Fruit fly (Drosophila melanogaster) whole organism, embryonic: ENCODE data around the gene SrpRalpha.

ENCODE experiments used
- Awh ChIP-seq: fragments of 200-800 bp; sonication (Bioruptor generic); IDR thresholded peaks from 2 replicates; pipeline ENCODE4, ENCODE4 v1.3.6; 2022; ENCODE audit warnings: missing biosample characterization, missing genetic modification characterization
- CG10979 ChIP-seq: fragments of 200-800 bp; sonication (Bioruptor generic); optimal IDR thresholded peaks from 2 replicates; lab custom pipeline; 2018; ENCODE audit warnings: missing biosample characterization, mild to moderate bottlenecking, missing genetic modification characterization, moderate library complexity
- CG12299 ChIP-seq: fragments of 200-800 bp; sonication (Bioruptor generic); optimal IDR thresholded peaks from 2 replicates; lab custom pipeline; 2018; ENCODE audit warnings: missing biosample characterization, mild to moderate bottlenecking, missing genetic modification characterization
- CG12391 ChIP-seq: fragments of 200-800 bp; sonication (Bioruptor generic); optimal IDR thresholded peaks from 3 replicates; lab custom pipeline; 2018; ENCODE audit warnings: missing biosample characterization, mild to moderate bottlenecking, missing genetic modification characterization, moderate library complexity
- CG13287 ChIP-seq: fragments of 200-800 bp; sonication (Bioruptor generic); IDR thresholded peaks from 2 replicates; pipeline ENCODE4 v1.3.6; 2022; ENCODE audit warnings: missing biosample characterization, missing genetic modification characterization; ENCODE audit not compliant: partially characterized antibody
- CG15011 ChIP-seq: fragments of 200-800 bp; sonication (Bioruptor generic); optimal IDR thresholded peaks from 3 replicates; lab custom pipeline; 2018; ENCODE audit warnings: missing biosample characterization, mild to moderate bottlenecking, missing genetic modification characterization
- CG1647 ChIP-seq: fragments of 200-800 bp; sonication (Bioruptor generic); optimal IDR thresholded peaks from 3 replicates; lab custom pipeline; 2016; ENCODE audit warnings: missing biosample characterization, missing genetic modification characterization
- CG17568 ChIP-seq: fragments of 200-800 bp; sonication (Bioruptor generic); optimal IDR thresholded peaks from 2 replicates; lab custom pipeline; 2018; ENCODE audit warnings: missing biosample characterization, mild to moderate bottlenecking, missing genetic modification characterization, moderate library complexity
- CG1832 ChIP-seq: fragments of 200-800 bp; sonication (Bioruptor generic); optimal IDR thresholded peaks from 2 replicates; lab custom pipeline; 2017; ENCODE audit warnings: missing biosample characterization, mild to moderate bottlenecking, missing genetic modification characterization, inconsistent platforms
- CG2889 ChIP-seq: fragments of 200-800 bp; sonication (Bioruptor generic); IDR thresholded peaks from 3 replicates; pipeline ENCODE4 v1.3.6; 2022; ENCODE audit warnings: missing biosample characterization, missing genetic modification characterization
- CG30020 ChIP-seq: fragments of 200-800 bp; optimal IDR thresholded peaks from 2 replicates; lab custom pipeline; 2019; ENCODE audit warnings: missing biosample characterization, mild to moderate bottlenecking, missing genetic modification characterization, moderate library complexity
- CG31441 ChIP-seq: fragments of 200-800 bp; sonication (Bioruptor generic); IDR thresholded peaks from 2 replicates; pipeline ENCODE4 v1.3.6; 2022; ENCODE audit warnings: missing biosample characterization, missing genetic modification characterization
- CG42726 ChIP-seq: fragments of 200-800 bp; sonication (Bioruptor generic); IDR thresholded peaks from 2 replicates; pipeline ENCODE4 v1.3.6; 2022; ENCODE audit warnings: missing biosample characterization, missing genetic modification characterization; ENCODE audit not compliant: partially characterized antibody
- CG6654 ChIP-seq: fragments of 200-800 bp; sonication (Bioruptor generic); optimal IDR thresholded peaks from 2 replicates; lab custom pipeline; 2017; ENCODE audit warnings: missing biosample characterization, mild to moderate bottlenecking, missing genetic modification characterization
- CG6689 ChIP-seq: fragments of 200-800 bp; sonication (Bioruptor generic); IDR thresholded peaks from 2 replicates; pipeline ENCODE4 v1.3.6; 2022; ENCODE audit warnings: missing biosample characterization, missing genetic modification characterization
- CG8290 ChIP-seq, 3 experiments: fragments of 200-800 bp; sonication (Bioruptor generic); optimal IDR thresholded peaks; 2 replicates each; lab custom pipeline; 2016 to 2019; ENCODE audit warnings: missing biosample characterization in 3 of 3, missing genetic modification characterization in 3 of 3, mild to moderate bottlenecking in 2 of 3, moderate library complexity in 1 of 3
- CG9876 ChIP-seq: fragments of 200-800 bp; sonication (Bioruptor generic); optimal IDR thresholded peaks from 2 replicates; lab custom pipeline; 2016; ENCODE audit warnings: missing biosample characterization, missing genetic modification characterization
- Dbx ChIP-seq: fragments of 200-800 bp; sonication (Bioruptor generic); IDR thresholded peaks from 3 replicates; pipeline ENCODE4 v1.3.6; 2022; ENCODE audit warnings: missing biosample characterization, missing genetic modification characterization
- Dref ChIP-seq: fragments of 200-800 bp; sonication (Bioruptor generic); IDR thresholded peaks from 2 replicates; pipeline ENCODE4 v1.3.6; 2022; ENCODE audit warnings: missing biosample characterization, missing genetic modification characterization
- Fer2 ChIP-seq: fragments of 200-800 bp; sonication (Bioruptor generic); optimal IDR thresholded peaks from 2 replicates; lab custom pipeline; 2018; ENCODE audit warnings: missing biosample characterization, mild to moderate bottlenecking, missing genetic modification characterization, moderate library complexity
- Fer3 ChIP-seq: fragments of 200-800 bp; sonication (Bioruptor generic); optimal IDR thresholded peaks from 2 replicates; lab custom pipeline; 2018; ENCODE audit warnings: missing biosample characterization, mild to moderate bottlenecking, missing genetic modification characterization, moderate library complexity
- GATAe ChIP-seq: fragments of 200-800 bp; sonication (Bioruptor generic); conservative IDR thresholded peaks from 2 replicates; pipeline ENCODE4 v1.3.6; 2022; ENCODE audit warnings: missing biosample characterization, missing genetic modification characterization
- HLH4C ChIP-seq: fragments of 200-800 bp; sonication (Bioruptor generic); IDR thresholded peaks from 3 replicates; pipeline ENCODE4 v1.3.6; 2022; ENCODE audit warnings: missing biosample characterization, missing genetic modification characterization; ENCODE audit not compliant: partially characterized antibody
- Hand ChIP-seq: fragments of 200-800 bp; sonication (Bioruptor generic); optimal IDR thresholded peaks from 2 replicates; lab custom pipeline; 2017; ENCODE audit warnings: mild to moderate bottlenecking, missing biosample characterization, missing genetic modification reagents, missing genetic modification characterization
- Hey ChIP-seq: fragments of 200-800 bp; sonication (Bioruptor generic); optimal IDR thresholded peaks from 3 replicates; lab custom pipeline; 2018; ENCODE audit warnings: missing biosample characterization, mild to moderate bottlenecking, missing genetic modification characterization
- Hmr ChIP-seq: fragments of 200-800 bp; sonication (Bioruptor generic); optimal IDR thresholded peaks from 3 replicates; lab custom pipeline; 2017; ENCODE audit warnings: mild to moderate bottlenecking, missing biosample characterization, missing genetic modification reagents, missing genetic modification characterization
- Hmx ChIP-seq: fragments of 200-800 bp; sonication (Bioruptor generic); optimal IDR thresholded peaks from 2 replicates; lab custom pipeline; 2016; ENCODE audit warnings: missing biosample characterization, missing genetic modification characterization
- Hr51 ChIP-seq, 2 experiments: fragments of 200-800 bp; sonication (Bioruptor generic); optimal IDR thresholded peaks; 2 replicates in 1 of 2; 3 replicates in 1 of 2; lab custom pipeline; 2016 to 2018; ENCODE audit warnings: missing biosample characterization in 2 of 2, missing genetic modification characterization in 2 of 2, mild to moderate bottlenecking in 1 of 2, moderate library complexity in 1 of 2
- NC2β ChIP-seq: fragments of 200-800 bp; sonication (Bioruptor generic); optimal IDR thresholded peaks from 2 replicates; lab custom pipeline; 2016; ENCODE audit warnings: missing biosample characterization, missing genetic modification characterization
- YL-1 ChIP-seq: fragments of 200-800 bp; sonication (Bioruptor generic); optimal IDR thresholded peaks from 3 replicates; lab custom pipeline; 2017; ENCODE audit warnings: missing biosample characterization, mild to moderate bottlenecking, missing genetic modification characterization
- ash1 ChIP-seq: fragments of 200-800 bp; sonication (Bioruptor generic); optimal IDR thresholded peaks from 2 replicates; lab custom pipeline; 2018; ENCODE audit warnings: missing biosample characterization, mild to moderate bottlenecking, missing genetic modification characterization
- bsh ChIP-seq, 2 experiments: fragments of 200-800 bp; sonication (Bioruptor generic); optimal IDR thresholded peaks; 2 replicates each; lab custom pipeline; 2017 to 2018; ENCODE audit warnings: mild to moderate bottlenecking in 2 of 2, missing biosample characterization in 2 of 2, missing genetic modification characterization in 2 of 2, moderate library complexity in 1 of 2
- dm ChIP-seq: fragments of 200-800 bp; sonication (Bioruptor generic); optimal IDR thresholded peaks from 3 replicates; lab custom pipeline; 2016; ENCODE audit warnings: missing biosample characterization, missing genetic modification characterization
- hkb ChIP-seq, 2 experiments: fragments of 200-800 bp in 1 of 2; fragments of >200 bp in 1 of 2; sonication (Bioruptor generic) in 1 of 2; IDR thresholded peaks in 1 of 2; optimal IDR thresholded peaks in 1 of 2; 2 replicates each; pipeline versions ENCODE4 v1.3.6 to Lab custom; 2017 to 2022; ENCODE audit warnings: missing biosample characterization in 1 of 2, missing genetic modification characterization in 1 of 2
- kni ChIP-seq: fragments of 200-800 bp; sonication (Bioruptor generic); optimal IDR thresholded peaks from 3 replicates; lab custom pipeline; 2017; ENCODE audit warnings: mild to moderate bottlenecking, missing biosample characterization, missing genetic modification reagents, missing genetic modification characterization
- lola ChIP-seq, 3 experiments: fragments of >200 bp in 2 of 3; fragments of 200-800 bp in 1 of 3; sonication (Bioruptor generic) in 1 of 3; optimal IDR thresholded peaks; 2 replicates each; lab custom pipeline; 2017 to 2019; ENCODE audit warnings: missing biosample characterization in 3 of 3, missing genetic modification characterization in 3 of 3, mild to moderate bottlenecking in 1 of 3, moderate library complexity in 1 of 3
- lov ChIP-seq, 2 experiments: fragments of 200-800 bp in 1 of 2; fragments of >200 bp in 1 of 2; sonication (Bioruptor generic) in 1 of 2; IDR thresholded peaks in 1 of 2; optimal IDR thresholded peaks in 1 of 2; 2 replicates in 1 of 2; 3 replicates in 1 of 2; pipeline versions ENCODE4 v1.3.6 to Lab custom; 2017 to 2022; ENCODE audit warnings: missing biosample characterization in 1 of 2, missing genetic modification characterization in 1 of 2
- mld ChIP-seq: fragments of 200-800 bp; sonication (Bioruptor generic); IDR thresholded peaks from 3 replicates; pipeline ENCODE4 v1.3.6; 2022; ENCODE audit warnings: missing biosample characterization, missing genetic modification characterization; ENCODE audit not compliant: partially characterized antibody
- org-1 ChIP-seq: fragments of 200-800 bp; sonication (Bioruptor generic); optimal IDR thresholded peaks from 2 replicates; lab custom pipeline; 2017; ENCODE audit warnings: missing biosample characterization, missing genetic modification characterization
- pan ChIP-seq, 4 experiments: fragments of >200 bp in 3 of 4; fragments of 200-800 bp in 1 of 4; sonication (Bioruptor generic) in 1 of 4; optimal IDR thresholded peaks in 3 of 4; IDR thresholded peaks in 1 of 4; 2 replicates each; pipeline versions ENCODE4 v1.3.6 to Lab custom; 2017 to 2022; ENCODE audit warnings: missing biosample characterization in 2 of 4, missing genetic modification characterization in 2 of 4, mixed read lengths in 1 of 4
- sc ChIP-seq, 3 experiments: fragments of >200 bp in 2 of 3; fragments of 200-800 bp in 1 of 3; sonication (Bioruptor generic) in 1 of 3; optimal IDR thresholded peaks; 2 replicates in 2 of 3; 3 replicates in 1 of 3; lab custom pipeline; 2017; ENCODE audit warnings: mild to moderate bottlenecking in 1 of 3, missing biosample characterization in 1 of 3, missing genetic modification characterization in 1 of 3, missing genetic modification reagents in 1 of 3
- slou ChIP-seq: fragments of 200-800 bp; sonication (Bioruptor generic); optimal IDR thresholded peaks from 3 replicates; lab custom pipeline; 2016; ENCODE audit warnings: missing biosample characterization, missing genetic modification characterization
- tap ChIP-seq: fragments of 200-800 bp; optimal IDR thresholded peaks from 3 replicates; lab custom pipeline; 2019; ENCODE audit warnings: missing biosample characterization, mild to moderate bottlenecking, missing genetic modification characterization, moderate library complexity
- tgo ChIP-seq: fragments of 200-800 bp; sonication (Bioruptor generic); IDR thresholded peaks from 3 replicates; pipeline ENCODE4 v1.3.6; 2022; ENCODE audit warnings: missing biosample characterization, missing genetic modification characterization
- trh ChIP-seq: fragments of 200-800 bp; sonication (Bioruptor generic); optimal IDR thresholded peaks from 2 replicates; lab custom pipeline; 2016; ENCODE audit warnings: missing biosample characterization, missing genetic modification characterization
- tx ChIP-seq: fragments of 200-800 bp; sonication (Bioruptor generic); optimal IDR thresholded peaks from 2 replicates; lab custom pipeline; 2016; ENCODE audit warnings: missing biosample characterization, missing genetic modification characterization

The SrpRalpha gene

DNA sequence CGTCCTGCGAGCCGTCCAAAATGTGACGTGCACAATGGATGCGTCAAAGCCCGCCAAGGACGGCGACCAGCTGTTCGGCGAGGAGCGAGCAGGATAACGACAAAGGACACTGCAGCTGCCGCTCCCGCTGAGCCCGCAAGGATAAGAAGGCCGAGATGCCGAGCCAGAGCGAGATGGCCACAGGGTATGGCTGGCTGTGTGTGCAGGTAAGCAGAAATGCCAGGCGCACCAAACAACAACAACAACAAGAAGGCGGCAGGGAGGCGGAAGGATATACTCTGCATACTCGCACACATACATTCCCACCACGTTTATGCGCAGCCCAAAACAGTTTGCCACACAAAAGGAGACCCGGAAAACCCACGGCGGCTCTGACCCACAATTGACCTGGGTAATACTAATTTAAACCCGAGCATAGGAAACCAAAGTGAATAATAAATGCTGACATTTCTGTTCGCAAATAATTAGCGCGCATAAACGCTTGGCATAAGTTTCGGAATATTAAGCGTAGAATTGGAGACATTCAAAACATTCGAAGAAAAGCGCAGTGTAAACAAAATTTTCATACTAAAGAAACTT, 17.8 kb upstream of the SrpRalpha start (continued):
- TF ChIP-seq NC2β = no peak
- no peak for TF ChIP-seq slou
- peak; percentile 33 for TF ChIP-seq org-1 (GFP tag; lab: Kevin White, UChicago)
- no peak for TF ChIP-seq Hmx (GFP tag; lab: Kevin White, UChicago)
- no peak for TF ChIP-seq CG15011 (GFP tag; lab: Kevin White, UChicago)
- TF ChIP-seq CG1832 (GFP tag; lab: Kevin White, UChicago) = peak; percentile 41
- no peak for TF ChIP-seq HLH4C (GFP tag; lab: Robert Waterston, UW)
- no peak for TF ChIP-seq tgo (GFP tag; lab: Robert Waterston, UW)
- TF ChIP-seq tx = no peak
- no peak for TF ChIP-seq Fer2 (tag; lab: Kevin White, UChicago)
- no peak for TF ChIP-seq trh
- no peak for TF ChIP-seq CG17568 (GFP tag; lab: Kevin White, UChicago)
- peak; percentile 30 for TF ChIP-seq CG10979 (tag; lab: Kevin White, UChicago)
- no peak for TF ChIP-seq pan (optimal IDR thresholded peaks at IDR 0.05; lab: Kevin White, UChicago)
- peak in 1 of 2 experiments; percentile 61 for TF ChIP-seq pan (GFP tag; optimal IDR thresholded peaks at IDR 0.05 in 1 of 2, IDR thresholded peaks at IDR 0.05 in 1 of 2)
- no peak for TF ChIP-seq CG42726 (GFP tag; lab: Robert Waterston, UW)
- TF ChIP-seq ash1 (GFP tag; lab: Kevin White, UChicago) = no peak
- no peak for TF ChIP-seq tap (tag; lab: Kevin White, UChicago)
- no peak for TF ChIP-seq dm (GFP tag; lab: Kevin White, UChicago)
- TF ChIP-seq Fer3 (tag; lab: Kevin White, UChicago) = no peak
- no peak for TF ChIP-seq Dbx (GFP tag; lab: Robert Waterston, UW)
- no peak; the same call in 1 of the 2 replicates for TF ChIP-seq Awh (GFP tag; lab: Robert Waterston, UW)
- TF ChIP-seq GATAe (GFP tag; lab: Robert Waterston, UW) = no peak
- TF ChIP-seq CG6654 (GFP tag; lab: Kevin White, UChicago) = no peak
- no peak for TF ChIP-seq Hand (GFP tag; lab: Kevin White, UChicago)
- no peak for TF ChIP-seq lola (GFP tag; optimal IDR thresholded peaks at IDR 0.05; lab: Kevin White, UChicago)
- TF ChIP-seq CG12299 (tag; lab: Kevin White, UChicago) = no peak
- TF ChIP-seq CG6689 (GFP tag; lab: Robert Waterston, UW) = no peak
- no peak for TF ChIP-seq CG8290 (GFP tag; optimal IDR thresholded peaks at IDR 0.05; lab: Kevin White, UChicago)
- no peak for TF ChIP-seq CG8290 (tag; optimal IDR thresholded peaks at IDR 0.05; lab: Kevin White, UChicago)
- TF ChIP-seq Hey (tag; lab: Kevin White, UChicago) = no peak
- TF ChIP-seq mld = no peak
- no peak for TF ChIP-seq CG31441 (GFP tag; lab: Robert Waterston, UW)
- TF ChIP-seq CG2889 (GFP tag; lab: Robert Waterston, UW) = no peak
- TF ChIP-seq Dref (GFP tag; lab: Robert Waterston, UW) = no peak
- TF ChIP-seq Hr51 (GFP tag; optimal IDR thresholded peaks at IDR 0.05; lab: Kevin White, UChicago) = no peak
- TF ChIP-seq bsh (GFP tag; optimal IDR thresholded peaks at IDR 0.05; lab: Kevin White, UChicago) = peak in 1 of 2 experiments; percentile 26
- TF ChIP-seq CG30020 (tag; lab: Kevin White, UChicago) = no peak
- no peak for TF ChIP-seq YL-1 (GFP tag; lab: Kevin White, UChicago)
- TF ChIP-seq hkb (optimal IDR thresholded peaks at IDR 0.05; lab: Kevin White, UChicago) = no peak
- TF ChIP-seq hkb (GFP tag; IDR thresholded peaks at IDR 0.05; lab: Robert Waterston, UW) = peak; percentile 64
- TF ChIP-seq CG12391 (tag; lab: Kevin White, UChicago) = peak; percentile 30
- TF ChIP-seq kni (GFP tag; lab: Kevin White, UChicago) = no peak
- TF ChIP-seq CG9876 (GFP tag; lab: Kevin White, UChicago) = no peak
- no peak for TF ChIP-seq Hmr (GFP tag; lab: Kevin White, UChicago)
- TF ChIP-seq CG13287 (GFP tag; lab: Robert Waterston, UW) = no peak
- TF ChIP-seq lov (optimal IDR thresholded peaks at IDR 0.05; lab: Kevin White, UChicago) = no peak
- 0 out of 3 replicates have a peak, but pooled peaks have one; percentile 11 for TF ChIP-seq lov (GFP tag; IDR thresholded peaks at IDR 0.05; lab: Robert Waterston, UW)
- TF ChIP-seq CG1647 (GFP tag; lab: Kevin White, UChicago) = no peak
- no peak for TF ChIP-seq sc (optimal IDR thresholded peaks at IDR 0.05; lab: Kevin White, UChicago)
- no peak for TF ChIP-seq sc (GFP tag; optimal IDR thresholded peaks at IDR 0.05; lab: Kevin White, UChicago)
